Worm (Caenorhabditis elegans): ENCODE results near the gene M57.2.

- TF ChIP-seq sea-2 (GFP tag; optimal IDR thresholded peaks at IDR 0.05) = no peak
- no peak for TF ChIP-seq ZK546.5 (tag; optimal IDR thresholded peaks at IDR 0.05)
- TF ChIP-seq jun-1 (tag; optimal IDR thresholded peaks at IDR 0.05) = no peak
- TF ChIP-seq ceh-9 (tag; optimal IDR thresholded peaks at IDR 0.05) = no peak
- TF ChIP-seq nhr-28 (tag; optimal IDR thresholded peaks at IDR 0.05) = no peak
- TF ChIP-seq unc-39 (tag; optimal IDR thresholded peaks at IDR 0.05) = no peak
- TF ChIP-seq nhr-12 (tag; optimal IDR thresholded peaks at IDR 0.05) = no peak
- TF ChIP-seq mdl-1 (tag; optimal IDR thresholded peaks at IDR 0.05) = no peak
- TF ChIP-seq nhr-77 (tag; optimal IDR thresholded peaks at IDR 0.05) = no peak
- TF ChIP-seq fkh-10 (GFP tag; optimal IDR thresholded peaks at IDR 0.05) = no peak
- TF ChIP-seq nhr-43 (tag; optimal IDR thresholded peaks at IDR 0.05; ENCODE audit: poor library complexity, severe bottlenecking) = no peak
- TF ChIP-seq fos-1 (tag; optimal IDR thresholded peaks at IDR 0.05) = no peak
- no peak for TF ChIP-seq egl-27 (tag; optimal IDR thresholded peaks at IDR 0.05)
- no peak for TF ChIP-seq ztf-4 (tag; optimal IDR thresholded peaks at IDR 0.05)
Measured at ce11 chrIV:3497909-3498308, 29.2 kb upstream of the M57.2 start, which contains the start of gene ceh-53.

Measured in whole organism, L3 larva.